Fruit fly (Drosophila melanogaster): ENCODE results near the gene Nup93-2.

The Nup93-2 gene

dm6 chr3R:14878145-14878544 lies 20.0 kb downstream of the Nup93-2 start (continued):
- TF ChIP-seq fru (optimal IDR thresholded peaks at IDR 0.05) (no peak), tx (GFP tag; optimal IDR thresholded peaks at IDR 0.05) (no peak), fd3F (GFP tag; optimal IDR thresholded peaks at IDR 0.05) (no peak), CG9437 (GFP tag; optimal IDR thresholded peaks at IDR 0.05) (no peak), Myb (GFP tag; optimal IDR thresholded peaks at IDR 0.05) (no peak), grn (GFP tag; optimal IDR thresholded peaks at IDR 0.05) (no peak), Deaf1 (tag; optimal IDR thresholded peaks at IDR 0.05) (no peak), CG1602 (GFP tag; optimal IDR thresholded peaks at IDR 0.05) (no peak), oc (tag; optimal IDR thresholded peaks at IDR 0.05) (no peak), h (optimal IDR thresholded peaks at IDR 0.05) (no peak), rib (GFP tag; IDR thresholded peaks at IDR 0.05) (no peak), TFAM (GFP tag; optimal IDR thresholded peaks at IDR 0.05) (no peak), CG14710 (tag; optimal IDR thresholded peaks at IDR 0.05) (no peak)

- TF ChIP-seq inv (GFP tag; IDR thresholded peaks at IDR 0.05; ENCODE audit: partially characterized antibody) (no peak), CG13287 (GFP tag; IDR thresholded peaks at IDR 0.05; ENCODE audit: partially characterized antibody) (peak; percentile 13; the same call in 1 of the 2 replicates), maf-S (GFP tag; optimal IDR thresholded peaks at IDR 0.05) (no peak), CG15073 (GFP tag; optimal IDR thresholded peaks at IDR 0.05) (no peak), CG2202 (tag; optimal IDR thresholded peaks at IDR 0.05) (no peak), CG34224 (GFP tag; IDR thresholded peaks at IDR 0.05; ENCODE audit: partially characterized antibody) (no peak), Doc2 (GFP tag; IDR thresholded peaks at IDR 0.05) (no peak), GATAe (GFP tag; conservative IDR thresholded peaks at IDR 0.05) (no peak), NFAT (GFP tag; IDR thresholded peaks at IDR 0.05) (0 out of 2 replicates have a peak, but pooled peaks have one; percentile 6), Trl (optimal IDR thresholded peaks at IDR 0.05) (peak in 1 of 2 experiments; percentile 52), Trl (GFP tag; optimal IDR thresholded peaks at IDR 0.05) (no peak), ind (GFP tag; optimal IDR thresholded peaks at IDR 0.05) (no peak), CG4282 (GFP tag; optimal IDR thresholded peaks at IDR 0.05) (no peak), CG8478 (optimal IDR thresholded peaks at IDR 0.05) (peak; percentile 57), slp2 (GFP tag; optimal IDR thresholded peaks at IDR 0.05) (no peak), Nf-YC (tag; optimal IDR thresholded peaks at IDR 0.05) (no peak), corto (GFP tag; optimal IDR thresholded peaks at IDR 0.05) (no peak), Doc3 (GFP tag; IDR thresholded peaks at IDR 0.05; ENCODE audit: partially characterized antibody) (no peak), Dref (GFP tag; IDR thresholded peaks at IDR 0.05) (0 out of 2 replicates have a peak, but pooled peaks have one; percentile 24), Deaf1 (tag; optimal IDR thresholded peaks at IDR 0.05) (peak; percentile 43), sr (GFP tag; IDR thresholded peaks at IDR 0.05) (peak; percentile 62; the same call in 2 of the 3 replicates), CG9797 (GFP tag; optimal IDR thresholded peaks at IDR 0.05) (no peak), ash1 (GFP tag; optimal IDR thresholded peaks at IDR 0.05) (no peak), sens-2 (GFP tag; IDR thresholded peaks at IDR 0.05) (no peak), Dll (GFP tag; IDR thresholded peaks at IDR 0.05; ENCODE audit: partially characterized antibody) (no peak), pnt (GFP tag; optimal IDR thresholded peaks at IDR 0.05) (no peak), phol (tag; optimal IDR thresholded peaks at IDR 0.05) (no peak), Vsx1 (GFP tag; optimal IDR thresholded peaks at IDR 0.05) (no peak), scrt (GFP tag; optimal IDR thresholded peaks at IDR 0.05) (peak; percentile 99), her (GFP tag; optimal IDR thresholded peaks at IDR 0.05) (no peak), CG6813 (GFP tag; optimal IDR thresholded peaks at IDR 0.05) (no peak), HLH3B (GFP tag; IDR thresholded peaks at IDR 0.05) (no peak), cato (GFP tag; optimal IDR thresholded peaks at IDR 0.05; ENCODE audit: borderline replicate concordance) (no peak), CG15269 (tag; optimal IDR thresholded peaks at IDR 0.05) (no peak), CG32532 (GFP tag; IDR thresholded peaks at IDR 0.05) (no peak), CG10654 (GFP tag; optimal IDR thresholded peaks at IDR 0.05) (no peak), Gug (GFP tag; IDR thresholded peaks at IDR 0.05) (no peak), D19A (tag; optimal IDR thresholded peaks at IDR 0.05) (no peak), crp (GFP tag; optimal IDR thresholded peaks at IDR 0.05) (no peak), NC2α (GFP tag; optimal IDR thresholded peaks at IDR 0.05) (no peak)
These were observed 22.2 kb downstream of the Nup93-2 start for dm6 chr3R:14875965-14876331.

Data from whole organism, embryonic.